Fruit fly (Drosophila melanogaster) whole organism: ENCODE data around the gene eIF3l.

Source experiments
- CG8478 ChIP-seq: fragments of >200 bp; optimal IDR thresholded peaks from 2 replicates; lab custom pipeline; 2018; ENCODE audit warnings: inconsistent platforms
- psq ChIP-seq: fragments of >200 bp; optimal IDR thresholded peaks from 2 replicates; lab custom pipeline; 2017

- TF ChIP-seq CG8478: no peak
- TF ChIP-seq psq (lab: Kevin White, UChicago): no peak
Measured at dm6 chr3L:12119875-12120485, 25.9 kb downstream of the eIF3l start, which contains the start of gene CG11560.
